Fruit fly (Drosophila melanogaster) whole organism: Measurements from ENCODE around the gene CG13024.

Experiments used
- CG8478 ChIP-seq: fragments of >200 bp; optimal IDR thresholded peaks from 2 replicates; lab custom pipeline; 2018; ENCODE audit warnings: inconsistent platforms
- Dll ChIP-seq: fragments of >200 bp; optimal IDR thresholded peaks from 2 replicates; lab custom pipeline; 2017
- EcR ChIP-seq, 2 experiments: fragments of >200 bp; optimal IDR thresholded peaks; 2 replicates each; lab custom pipeline; 2017; ENCODE audit warnings: missing biosample characterization in 2 of 2, missing genetic modification characterization in 2 of 2, missing genetic modification reagents in 2 of 2
- pan ChIP-seq: fragments of >200 bp; optimal IDR thresholded peaks from 2 replicates; lab custom pipeline; 2017
- psq ChIP-seq: fragments of >200 bp; optimal IDR thresholded peaks from 2 replicates; lab custom pipeline; 2017
- usp ChIP-seq: fragments of >200 bp; optimal IDR thresholded peaks from 2 replicates; lab custom pipeline; 2017; ENCODE audit warnings: missing biosample characterization, missing genetic modification characterization, mixed read lengths

Gene CG13024

DNA sequence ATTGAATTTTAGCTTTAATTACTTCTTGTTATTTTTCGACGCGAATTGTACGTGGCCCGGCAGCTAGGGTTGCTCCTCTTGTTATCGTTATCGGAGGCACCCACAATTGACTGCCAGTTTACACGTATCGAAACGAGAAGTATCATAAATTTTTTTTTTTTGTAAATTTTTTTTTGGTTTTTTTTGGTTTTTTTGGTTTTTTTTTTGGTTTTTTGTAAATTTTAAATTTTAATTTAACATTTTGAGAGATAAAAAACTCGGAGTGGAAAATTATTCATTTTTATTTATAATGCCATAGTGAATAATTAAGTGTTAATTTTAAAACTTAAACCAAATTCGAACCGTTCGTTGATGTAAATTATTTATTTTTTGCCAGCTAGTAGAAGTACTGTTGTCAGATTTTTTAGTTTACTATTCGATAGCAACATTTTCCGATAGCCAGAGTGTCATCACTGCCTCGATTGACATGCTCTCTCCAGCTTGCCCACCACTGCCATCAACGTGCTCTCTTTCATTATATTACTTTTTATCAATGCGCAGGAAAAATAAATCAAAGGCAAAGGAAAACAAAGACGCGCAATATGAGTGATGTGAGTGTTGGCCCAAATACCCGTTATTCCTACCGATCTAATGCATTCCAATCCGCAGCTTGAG, 16.2 kb upstream of the CG13024 start, which contains the start of the genes kud and Zcchc7:
kud (minus strand) TSS at position 72 of the 654 bp plus-strand sequence.
Zcchc7 (plus strand) TSS at position 467 of the 654 bp plus-strand sequence.
- TF ChIP-seq Dll (lab: Kevin White, UChicago): no peak
- TF ChIP-seq usp (GFP tag; lab: Kevin White, UChicago): no peak
- no peak for TF ChIP-seq psq (lab: Kevin White, UChicago)
- no peak for TF ChIP-seq CG8478 (lab: Kevin White, UChicago)
- no peak for TF ChIP-seq EcR (GFP tag; optimal IDR thresholded peaks at IDR 0.05; lab: Kevin White, UChicago)
- TF ChIP-seq pan: no peak

dm6 chr3L:16842952-16843351, 14.1 kb upstream of the CG13024 start:
- no peak for TF ChIP-seq CG8478 (lab: Kevin White, UChicago)
- no peak for TF ChIP-seq psq (lab: Kevin White, UChicago)
- no peak for TF ChIP-seq EcR (GFP tag; optimal IDR thresholded peaks at IDR 0.05; lab: Kevin White, UChicago)
- no peak for TF ChIP-seq usp (GFP tag; lab: Kevin White, UChicago)
- TF ChIP-seq pan: no peak
- TF ChIP-seq Dll (lab: Kevin White, UChicago): no peak

dm6 chr3L:16842087-16842567, 13.3 kb upstream of the CG13024 start, which contains the start of gene TSG101:
Gene TSG101 (plus strand): TSS chr3L:16842294.
- TF ChIP-seq psq (lab: Kevin White, UChicago) (no peak), EcR (GFP tag; optimal IDR thresholded peaks at IDR 0.05; lab: Kevin White, UChicago) (no peak), Dll (lab: Kevin White, UChicago) (no peak), CG8478 (lab: Kevin White, UChicago) (no peak), usp (GFP tag; lab: Kevin White, UChicago) (no peak), pan (no peak)

- TF ChIP-seq usp (GFP tag; lab: Kevin White, UChicago) (no peak), CG8478 (lab: Kevin White, UChicago) (no peak), psq (lab: Kevin White, UChicago) (no peak), Dll (lab: Kevin White, UChicago) (no peak), pan (no peak), EcR (GFP tag; optimal IDR thresholded peaks at IDR 0.05; lab: Kevin White, UChicago) (no peak)
Measured at dm6 chr3L:16840540-16840939, 11.7 kb upstream of the CG13024 start.

DNA sequence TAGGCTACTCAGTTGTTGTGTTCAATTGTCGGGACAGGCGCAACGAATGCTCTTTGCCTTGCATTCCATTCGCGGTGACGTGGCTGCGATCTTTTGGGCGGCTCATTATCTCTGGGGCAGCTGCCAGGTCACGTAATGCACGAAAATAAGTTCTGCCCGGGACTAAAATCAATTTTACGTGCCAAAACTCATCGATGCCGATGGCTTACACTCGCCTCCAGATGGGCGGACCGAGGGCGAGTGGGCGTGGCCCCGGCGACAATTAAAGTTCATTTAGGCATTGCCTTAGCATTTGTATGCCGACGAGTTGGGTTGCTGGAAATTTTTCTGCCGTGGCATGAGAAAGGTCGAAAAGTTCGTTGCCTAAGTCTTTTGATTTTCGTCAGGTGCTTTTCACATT, 7.9 kb upstream of the CG13024 start:
- TF ChIP-seq CG8478 (lab: Kevin White, UChicago) (no peak), Dll (lab: Kevin White, UChicago) (no peak), usp (GFP tag; lab: Kevin White, UChicago) (no peak), pan (no peak), EcR (GFP tag; optimal IDR thresholded peaks at IDR 0.05; lab: Kevin White, UChicago) (no peak), psq (lab: Kevin White, UChicago) (no peak)

DNA sequence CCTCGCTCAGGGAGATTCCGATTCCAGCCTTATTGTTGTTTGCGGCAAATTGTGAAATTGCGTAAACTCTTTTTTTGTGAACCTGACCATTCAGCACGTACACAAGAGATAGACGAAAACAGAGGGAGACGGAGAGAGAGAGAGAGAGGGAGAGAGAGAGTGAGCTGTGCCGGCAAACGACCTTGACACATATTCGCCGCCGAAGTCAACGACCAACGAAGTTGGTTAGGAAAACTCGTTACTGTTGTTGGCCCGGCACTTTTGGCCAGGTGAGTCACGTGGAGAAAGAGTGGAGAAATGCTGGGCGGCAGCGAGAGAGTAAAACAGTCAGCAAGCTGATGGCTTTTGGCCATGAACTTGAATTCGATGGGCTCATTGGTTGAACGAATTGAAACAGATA, 1.1 kb upstream of the CG13024 start:
- TF ChIP-seq pan (no peak), EcR (GFP tag; optimal IDR thresholded peaks at IDR 0.05; lab: Kevin White, UChicago) (peak in 1 of 2 experiments; percentile 29), psq (lab: Kevin White, UChicago) (no peak), CG8478 (lab: Kevin White, UChicago) (no peak)

DNA sequence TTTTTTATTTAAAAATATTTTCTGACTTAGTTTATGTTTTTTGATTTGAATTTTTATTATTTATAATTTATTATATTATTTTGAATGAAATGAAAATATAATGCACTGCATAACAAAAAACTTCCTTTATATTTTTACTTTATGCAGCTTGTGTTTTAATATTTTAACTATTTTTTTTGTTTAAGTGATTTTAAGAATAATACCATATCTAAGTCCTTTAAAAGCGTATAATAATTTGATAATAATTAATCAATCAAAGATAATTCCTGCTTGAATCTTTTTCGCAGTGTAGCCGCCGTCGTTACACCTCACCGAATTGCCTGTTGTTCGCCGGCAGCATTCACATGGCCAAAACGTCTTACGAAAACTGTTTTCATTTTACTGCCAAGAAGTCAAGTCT, 3.7 kb downstream of the CG13024 start:
- TF ChIP-seq usp (GFP tag; lab: Kevin White, UChicago) (no peak), EcR (GFP tag; optimal IDR thresholded peaks at IDR 0.05; lab: Kevin White, UChicago) (no peak), pan (no peak), CG8478 (lab: Kevin White, UChicago) (no peak), psq (lab: Kevin White, UChicago) (no peak), Dll (lab: Kevin White, UChicago) (no peak)

- TF ChIP-seq Dll (lab: Kevin White, UChicago): no peak
- no peak for TF ChIP-seq EcR (GFP tag; optimal IDR thresholded peaks at IDR 0.05; lab: Kevin White, UChicago)
- no peak for TF ChIP-seq usp (GFP tag; lab: Kevin White, UChicago)
- TF ChIP-seq psq (lab: Kevin White, UChicago): no peak
- TF ChIP-seq CG8478 (lab: Kevin White, UChicago): no peak
- no peak for TF ChIP-seq pan
Measured at dm6 chr3L:16824725-16825124, 4.1 kb downstream of the CG13024 start.

DNA sequence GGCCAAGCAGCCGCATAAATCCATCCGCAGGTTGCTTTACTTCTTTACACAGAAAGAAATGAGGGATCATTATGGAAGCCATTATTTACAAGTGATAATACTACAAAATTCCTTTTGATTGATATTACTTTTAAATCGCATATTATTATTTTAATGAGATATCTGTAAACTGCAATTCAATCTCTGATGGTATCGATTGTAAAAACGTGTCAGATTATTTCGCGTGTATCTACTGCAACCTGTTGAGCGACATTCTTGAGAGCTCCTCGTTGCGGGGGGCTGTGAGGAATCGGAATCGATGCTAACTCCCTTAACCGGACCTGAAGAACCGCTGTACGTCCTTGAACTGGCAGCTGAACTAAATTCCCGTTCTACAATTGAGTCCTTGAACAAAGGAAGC, 10.8 kb downstream of the CG13024 start:
- TF ChIP-seq pan (no peak), Dll (lab: Kevin White, UChicago) (no peak), psq (lab: Kevin White, UChicago) (no peak), EcR (GFP tag; optimal IDR thresholded peaks at IDR 0.05; lab: Kevin White, UChicago) (no peak), usp (GFP tag; lab: Kevin White, UChicago) (no peak), CG8478 (lab: Kevin White, UChicago) (no peak)

DNA sequence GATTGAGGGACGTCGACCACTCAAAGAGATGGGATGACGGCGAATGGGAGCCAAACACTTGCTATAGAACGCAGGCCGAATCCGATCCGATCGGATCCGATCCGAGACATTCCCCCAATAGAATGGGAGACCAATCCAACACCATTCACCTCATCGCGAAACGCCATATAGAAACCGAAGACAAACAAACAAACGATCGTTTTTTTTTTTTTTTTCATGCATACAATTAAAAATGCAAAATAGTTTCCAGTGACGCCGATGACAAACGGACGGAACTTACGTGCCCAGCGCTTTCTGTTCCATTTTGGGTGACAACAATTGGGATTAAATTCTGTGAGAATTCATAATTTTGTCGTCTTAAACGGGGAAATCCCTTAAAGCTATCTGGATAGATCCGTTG, 14.9 kb downstream of the CG13024 start:
- TF ChIP-seq Dll (lab: Kevin White, UChicago) (no peak), psq (lab: Kevin White, UChicago) (no peak), CG8478 (lab: Kevin White, UChicago) (no peak), EcR (GFP tag; optimal IDR thresholded peaks at IDR 0.05; lab: Kevin White, UChicago) (no peak)

DNA sequence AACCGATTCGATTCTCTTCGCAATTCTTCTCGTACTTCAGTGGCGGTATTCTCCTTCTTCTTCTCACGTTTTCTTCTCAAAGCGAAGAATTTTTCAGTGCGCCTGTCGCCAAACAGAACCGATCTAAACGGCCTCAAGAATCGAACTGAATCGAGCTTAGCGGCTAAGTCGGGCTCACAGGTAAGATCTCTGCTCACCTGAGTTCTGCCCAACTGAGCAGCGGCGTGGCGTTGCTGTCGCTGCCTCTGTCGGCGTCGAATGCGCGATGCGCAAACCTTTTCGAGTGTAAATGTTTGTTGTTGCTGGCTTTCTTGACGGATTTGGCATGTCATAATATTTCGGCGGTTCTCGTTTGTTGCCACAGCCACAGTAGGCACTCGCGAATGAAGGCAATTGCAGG, 17.0 kb downstream of the CG13024 start:
- no peak for TF ChIP-seq EcR (GFP tag; optimal IDR thresholded peaks at IDR 0.05; lab: Kevin White, UChicago)
- TF ChIP-seq CG8478 (lab: Kevin White, UChicago): no peak
- TF ChIP-seq psq (lab: Kevin White, UChicago): no peak
- TF ChIP-seq pan: no peak
- TF ChIP-seq Dll (lab: Kevin White, UChicago): no peak
- no peak for TF ChIP-seq usp (GFP tag; lab: Kevin White, UChicago)

dm6 chr3L:16810512-16810911, 18.4 kb downstream of the CG13024 start:
- TF ChIP-seq usp (GFP tag; lab: Kevin White, UChicago): no peak
- TF ChIP-seq Dll (lab: Kevin White, UChicago): no peak
- no peak for TF ChIP-seq psq (lab: Kevin White, UChicago)
- TF ChIP-seq CG8478 (lab: Kevin White, UChicago): no peak
- no peak for TF ChIP-seq EcR (GFP tag; optimal IDR thresholded peaks at IDR 0.05; lab: Kevin White, UChicago)
- no peak for TF ChIP-seq pan
